Worm (Caenorhabditis elegans): ENCODE measurements around the gene fbxa-104.
"Not testable (repeated sequence)": the region's sequence is repeated elsewhere in the genome, so short reads cannot be mapped to it uniquely, and the experiment has no call there.

Gene fbxa-104

DNA sequence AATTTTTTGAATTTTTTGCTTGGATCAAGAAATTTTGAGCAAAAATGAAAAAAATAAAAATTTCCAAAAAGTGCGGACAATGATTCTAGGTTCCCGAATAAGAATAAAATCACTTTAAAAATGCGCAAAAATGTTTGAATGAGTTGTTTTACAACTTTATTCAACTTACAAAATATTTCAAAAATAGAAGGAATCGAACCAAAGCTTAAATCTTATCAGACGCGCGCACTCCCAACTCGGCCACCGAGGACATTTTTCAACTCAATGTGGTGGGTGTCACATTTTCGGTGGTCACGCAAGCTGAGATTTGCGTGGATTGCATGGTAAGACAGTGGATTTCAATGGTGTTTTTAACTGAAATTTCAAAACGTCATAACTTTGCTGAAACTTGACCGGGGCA is 32.9 kb downstream of the fbxa-104 start:
- TF ChIP-seq B0261.1 (tag; optimal IDR thresholded peaks at IDR 0.05) (peak; percentile 50), tbp1 (GFP tag; optimal IDR thresholded peaks at IDR 0.05) (peak; percentile 76), rpc-1 (tag; optimal IDR thresholded peaks at IDR 0.05) (peak; percentile 42)
- not testable (repeated sequence) for TF ChIP-seq rpc-1 (optimal IDR thresholded peaks at IDR 0.05)

DNA sequence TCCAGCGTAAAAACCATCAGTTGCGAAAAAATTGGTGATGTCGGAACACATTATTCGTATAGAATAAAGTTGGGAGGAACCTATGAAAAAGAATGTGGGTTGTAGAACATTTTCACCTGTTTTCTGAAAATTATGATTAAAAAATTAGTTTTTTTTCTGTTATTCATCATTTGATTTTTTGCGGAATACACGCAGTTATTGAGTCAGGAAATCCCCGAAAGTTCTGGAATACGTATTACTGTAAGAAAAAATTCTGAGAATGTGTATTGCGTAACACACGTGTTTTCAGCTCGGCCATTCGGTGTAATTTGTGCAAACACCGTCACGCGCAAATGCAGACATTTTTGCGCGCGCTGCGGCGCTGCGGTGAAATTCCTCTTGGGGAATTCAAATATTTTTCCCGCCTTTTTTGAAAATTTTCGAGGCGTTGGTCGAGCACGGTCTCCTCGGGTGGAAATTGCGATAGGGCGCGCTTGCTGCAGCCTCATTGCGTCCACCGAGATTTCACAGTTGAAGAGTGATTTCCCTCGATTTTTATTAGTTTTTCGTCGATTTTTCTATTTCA is 34.6 kb downstream of the fbxa-104 start, which contains the start of gene srh-170:
Gene srh-170, minus strand, starts transcription at position 51 of the 565 bp plus-strand sequence.
- TF ChIP-seq sptf-2 (GFP tag; optimal IDR thresholded peaks at IDR 0.05) (no peak), tbp1 (GFP tag; optimal IDR thresholded peaks at IDR 0.05) (no peak), T07F8.4 (tag; optimal IDR thresholded peaks at IDR 0.05) (no peak), aptf-2 (GFP tag; conservative IDR thresholded peaks at IDR 0.05) (0 out of 2 replicates have a peak, but pooled peaks have one; percentile 33), mcd-1 (GFP tag; IDR thresholded peaks at IDR 0.05) (peak; percentile 74), ceh-58 (GFP tag; IDR thresholded peaks at IDR 0.05) (no peak), somi-1 (GFP tag; optimal IDR thresholded peaks at IDR 0.05) (no peak), lin-54 (GFP tag; optimal IDR thresholded peaks at IDR 0.05) (peak; percentile 12), madf-6 (GFP tag; IDR thresholded peaks at IDR 0.05) (peak; percentile 57), hmg-20 (GFP tag; IDR thresholded peaks at IDR 0.05) (no peak), snpc-3.4 (tag; optimal IDR thresholded peaks at IDR 0.05) (no peak), F10E7.11 (tag; optimal IDR thresholded peaks at IDR 0.05) (no peak), F52B5.7 (tag; optimal IDR thresholded peaks at IDR 0.05) (no peak), hsf-1 (GFP tag; IDR thresholded peaks at IDR 0.05) (0 out of 2 replicates have a peak, but pooled peaks have one; percentile 30), ztf-28 (GFP tag; IDR thresholded peaks at IDR 0.05) (0 out of 2 replicates have a peak, but pooled peaks have one; percentile 30), F57C9.4 (tag; optimal IDR thresholded peaks at IDR 0.05) (no peak), let-607 (tag; optimal IDR thresholded peaks at IDR 0.05) (no peak)

ce11 chrV:15384733-15385132 is 38.8 kb downstream of the fbxa-104 start, which contains the start of gene str-102:
Gene str-102 (plus strand): TSS chrV:15385033.
- TF ChIP-seq F52B5.7 (tag; optimal IDR thresholded peaks at IDR 0.05) (no peak), hlh-26 (GFP tag; conservative IDR thresholded peaks at IDR 0.05) (no peak), rcor-1 (GFP tag; IDR thresholded peaks at IDR 0.05) (no peak), egl-18 (GFP tag; IDR thresholded peaks at IDR 0.05) (no peak)

DNA sequence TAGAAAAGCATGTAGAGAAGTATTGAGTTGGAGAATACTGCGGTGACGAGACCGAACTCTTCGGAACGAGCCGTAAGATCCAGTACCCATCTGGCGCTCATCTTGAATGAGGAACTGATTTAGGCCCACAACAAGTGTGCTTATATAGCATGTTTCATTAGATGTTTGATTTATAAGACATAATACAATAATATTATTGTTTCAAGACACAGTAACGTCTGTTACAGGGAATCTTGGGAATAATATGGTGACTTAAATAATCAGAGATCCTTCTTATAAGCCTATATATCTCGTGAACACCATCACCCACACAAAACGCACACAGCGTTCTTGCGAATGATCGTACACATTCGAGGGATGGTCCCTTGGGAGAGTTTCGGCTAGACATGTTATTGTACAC is 39.7 kb downstream of the fbxa-104 start, which contains the start of gene str-88:
Gene str-88, minus strand, starts transcription at position 101 of the 400 bp plus-strand sequence.
- TF ChIP-seq dox-1 (GFP tag; IDR thresholded peaks at IDR 0.05) (no peak), athp-1 (tag; optimal IDR thresholded peaks at IDR 0.05) (no peak), dpl-1 (GFP tag; optimal IDR thresholded peaks at IDR 0.05) (no peak), F33H1.4 (GFP tag; IDR thresholded peaks at IDR 0.05) (no peak), efl-1 (GFP tag; optimal IDR thresholded peaks at IDR 0.05) (no peak), pbrm-1 (GFP tag; IDR thresholded peaks at IDR 0.05) (no peak)

DNA sequence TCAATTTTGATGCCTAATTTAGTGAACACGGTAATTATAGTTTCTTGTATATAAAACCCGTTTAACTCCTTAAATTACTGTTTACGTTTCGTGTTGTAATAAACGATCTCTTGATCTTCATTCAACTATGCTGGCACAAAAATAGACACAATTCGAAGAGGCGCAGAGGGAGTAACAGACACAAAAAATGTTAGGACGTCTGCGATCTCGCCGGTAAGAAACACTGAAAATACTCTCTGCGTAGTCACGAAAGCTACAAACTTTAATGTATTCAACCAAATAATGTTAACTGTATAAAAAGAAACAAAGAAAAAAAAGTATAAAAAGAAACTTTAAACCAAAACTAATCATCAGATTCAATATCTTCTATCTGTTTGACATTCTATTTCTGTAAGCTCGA is 42.6 kb downstream of the fbxa-104 start, which contains the start of gene dhs-23:
Gene dhs-23, plus strand, starts transcription at position 363 of the 400 bp plus-strand sequence.
- TF ChIP-seq nhr-80 (tag; optimal IDR thresholded peaks at IDR 0.05) (peak; percentile 11), ama-1 (optimal IDR thresholded peaks at IDR 0.05) (no peak), ama-1 (GFP tag; optimal IDR thresholded peaks at IDR 0.05) (no peak)

All from whole organism, young adult.